Worm (Caenorhabditis elegans): ENCODE results near the gene folt-1.

- TF ChIP-seq unc-62 (GFP tag; optimal IDR thresholded peaks at IDR 0.05) (no peak), elt-3 (tag; optimal IDR thresholded peaks at IDR 0.05) (no peak), skn-1 (tag; optimal IDR thresholded peaks at IDR 0.05) (no peak), ceh-28 (tag; optimal IDR thresholded peaks at IDR 0.05) (no peak), egl-27 (tag; optimal IDR thresholded peaks at IDR 0.05) (no peak)
Measured at ce11 chrV:11134296-11134695, 7.0 kb upstream of the folt-1 start, which contains the start of gene glb-3.
